Worm (Caenorhabditis elegans): ENCODE data around the gene F44D12.8.

DNA sequence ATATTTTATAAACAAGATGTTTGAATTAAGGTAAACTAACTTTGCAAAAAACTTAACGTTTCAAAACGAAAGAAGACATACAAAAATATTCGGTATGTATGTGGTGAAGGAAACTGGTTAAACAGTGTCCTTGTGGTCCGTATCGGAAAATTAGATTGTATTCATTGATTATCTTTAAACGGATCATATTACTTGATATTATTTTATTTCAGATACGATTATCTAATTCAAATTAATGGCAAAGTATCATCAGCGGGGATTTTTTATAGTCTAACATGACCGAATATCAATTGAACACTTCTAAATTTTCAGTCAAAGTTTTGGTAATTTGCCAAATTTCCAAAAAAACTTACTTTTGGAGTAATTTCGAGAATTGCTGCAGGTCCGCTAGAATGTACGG, 16.3 kb upstream of the F44D12.8 start, which contains the start of gene C47E12.13:
- TF ChIP-seq fkh-10 (GFP tag; optimal IDR thresholded peaks at IDR 0.05) (no peak), unc-62 (GFP tag; optimal IDR thresholded peaks at IDR 0.05) (no peak), xbp-1 (tag; optimal IDR thresholded peaks at IDR 0.05) (no peak), unc-30 (tag; optimal IDR thresholded peaks at IDR 0.05) (no peak), snpc-4 (tag; optimal IDR thresholded peaks at IDR 0.05) (no peak)
